Worm (Caenorhabditis elegans): ENCODE results near the gene srx-88.

The srx-88 gene

ce11 chrV:11589433-11589832, 6.1 kb downstream of the srx-88 start, which contains the start of gene srx-82:
Gene srx-82 (plus strand): TSS chrV:11589733.
- TF ChIP-seq lir-3 (tag; optimal IDR thresholded peaks at IDR 0.05) (no peak), egl-27 (tag; optimal IDR thresholded peaks at IDR 0.05) (no peak), fos-1 (tag; optimal IDR thresholded peaks at IDR 0.05) (no peak), daf-19 (GFP tag; conservative IDR thresholded peaks at IDR 0.05) (no peak), attf-4 (tag; optimal IDR thresholded peaks at IDR 0.05) (no peak), mes-2 (tag; optimal IDR thresholded peaks at IDR 0.05; ENCODE audit: poor library complexity, severe bottlenecking) (no peak), zip-2 (tag; optimal IDR thresholded peaks at IDR 0.05) (no peak), ceh-44 (GFP tag; IDR thresholded peaks at IDR 0.05) (no peak), dpl-1 (GFP tag; optimal IDR thresholded peaks at IDR 0.05) (no peak), lin-1 (GFP tag; IDR thresholded peaks at IDR 0.05) (no peak), ZK546.5 (tag; optimal IDR thresholded peaks at IDR 0.05) (no peak), daf-16 (GFP tag; optimal IDR thresholded peaks at IDR 0.05) (no peak), daf-16 (tag; optimal IDR thresholded peaks at IDR 0.05) (no peak), tag-97 (GFP tag; IDR thresholded peaks at IDR 0.05) (no peak), zfp-3 (GFP tag; conservative IDR thresholded peaks at IDR 0.05) (no peak), dve-1 (tag; optimal IDR thresholded peaks at IDR 0.05; ENCODE audit: insufficient read depth) (no peak), nhr-111 (GFP tag; optimal IDR thresholded peaks at IDR 0.05) (no peak), nhr-28 (tag; optimal IDR thresholded peaks at IDR 0.05) (no peak)

- TF ChIP-seq php-3 (GFP tag; IDR thresholded peaks at IDR 0.05) (no peak), dpl-1 (GFP tag; optimal IDR thresholded peaks at IDR 0.05) (no peak), nhr-11 (tag; optimal IDR thresholded peaks at IDR 0.05) (no peak), rbr-2 (tag; optimal IDR thresholded peaks at IDR 0.05) (no peak), nhr-25 (tag; optimal IDR thresholded peaks at IDR 0.05; ENCODE audit: borderline replicate concordance, insufficient read depth) (no peak), lin-29 (GFP tag; IDR thresholded peaks at IDR 0.05) (no peak), nhr-41 (GFP tag; IDR thresholded peaks at IDR 0.05) (no peak), Y105C5A.15 (GFP tag; IDR thresholded peaks at IDR 0.05) (no peak), nhr-6 (tag; optimal IDR thresholded peaks at IDR 0.05) (no peak), sdz-12 (GFP tag; optimal IDR thresholded peaks at IDR 0.05) (no peak), madf-5 (GFP tag; IDR thresholded peaks at IDR 0.05) (no peak), mxl-2 (GFP tag; conservative IDR thresholded peaks at IDR 0.05) (no peak), egl-27 (tag; optimal IDR thresholded peaks at IDR 0.05) (no peak), dmd-8 (GFP tag; IDR thresholded peaks at IDR 0.05) (no peak), ceh-44 (GFP tag; IDR thresholded peaks at IDR 0.05) (no peak), aly-2 (tag; optimal IDR thresholded peaks at IDR 0.05) (no peak), mxl-3 (GFP tag; optimal IDR thresholded peaks at IDR 0.05) (no peak), hif-1 (tag; optimal IDR thresholded peaks at IDR 0.05) (no peak), T26A8.4 (GFP tag; IDR thresholded peaks at IDR 0.05) (no peak), F49E8.2 (tag; optimal IDR thresholded peaks at IDR 0.05; ENCODE audit: borderline replicate concordance) (no peak)
Observed at ce11 chrV:11593427-11593826, 10.1 kb downstream of the srx-88 start, which contains the start of gene srx-80. Gene srx-80 (plus strand): TSS chrV:11593727.

ce11 chrV:11593888-11594287, 10.6 kb downstream of the srx-88 start:
- TF ChIP-seq daf-19 (GFP tag; conservative IDR thresholded peaks at IDR 0.05) (no peak), lim-7 (GFP tag; IDR thresholded peaks at IDR 0.05) (no peak), unc-62 (GFP tag; optimal IDR thresholded peaks at IDR 0.05 in 1 of 2) (peak in 1 of 2 experiments; percentile 94), unc-62 (tag; optimal IDR thresholded peaks at IDR 0.05) (no peak)

ce11 chrV:11598807-11599206, 15.5 kb downstream of the srx-88 start, which contains the start of gene srx-84:
Gene srx-84 (plus strand): TSS chrV:11599107.
- TF ChIP-seq mxl-2 (GFP tag; conservative IDR thresholded peaks at IDR 0.05) (no peak), egl-27 (tag; optimal IDR thresholded peaks at IDR 0.05) (no peak), F49E8.2 (tag; optimal IDR thresholded peaks at IDR 0.05; ENCODE audit: borderline replicate concordance) (no peak), nhr-11 (tag; optimal IDR thresholded peaks at IDR 0.05) (no peak), T26A8.4 (GFP tag; IDR thresholded peaks at IDR 0.05) (no peak), mep-1 (tag; optimal IDR thresholded peaks at IDR 0.05) (no peak), T20F7.1 (GFP tag; optimal IDR thresholded peaks at IDR 0.05) (no peak), F37D6.2 (tag; optimal IDR thresholded peaks at IDR 0.05) (no peak), dpl-1 (GFP tag; optimal IDR thresholded peaks at IDR 0.05) (no peak), attf-4 (tag; optimal IDR thresholded peaks at IDR 0.05) (no peak), ces-1 (GFP tag; optimal IDR thresholded peaks at IDR 0.05) (no peak), nhr-48 (tag; optimal IDR thresholded peaks at IDR 0.05) (no peak), lsy-2 (tag; optimal IDR thresholded peaks at IDR 0.05) (no peak), dve-1 (tag; optimal IDR thresholded peaks at IDR 0.05; ENCODE audit: insufficient read depth) (no peak), aly-2 (tag; optimal IDR thresholded peaks at IDR 0.05) (no peak), mdt-29 (GFP tag; IDR thresholded peaks at IDR 0.05) (no peak), F10B5.3 (tag; optimal IDR thresholded peaks at IDR 0.05) (no peak), lin-13 (GFP tag; optimal IDR thresholded peaks at IDR 0.05) (no peak), nhr-41 (GFP tag; IDR thresholded peaks at IDR 0.05) (no peak)
